Worm (Caenorhabditis elegans) whole organism, late embryonic: ENCODE measurements around the gene endu-2.

Source experiments
- ceh-18 ChIP-seq: sonication (generic microtip); optimal IDR thresholded peaks from 2 replicates; lab custom pipeline; 2016; ENCODE audit warnings: missing genetic modification characterization, missing compliant biosample characterization
- pha-4 ChIP-seq: fragments of 150-350 bp; optimal IDR thresholded peaks from 2 replicates; lab custom pipeline; 2018; ENCODE audit warnings: missing biosample characterization, missing genetic modification reagents, missing genetic modification characterization

- no peak for TF ChIP-seq pha-4 (tag; lab: Kevin White, UChicago)
- TF ChIP-seq ceh-18 (tag; lab: Kevin White, UChicago), result no peak
Observed at ce11 chrX:8230579-8230978, 11.5 kb upstream of the endu-2 start.
